Fruit fly (Drosophila melanogaster) whole organism, embryonic: ENCODE data around the gene CG14830.

ENCODE experiments used
- ATbp ChIP-seq: fragments of 200-800 bp; sonication (Bioruptor generic); optimal IDR thresholded peaks from 2 replicates; lab custom pipeline; 2017; ENCODE audit warnings: missing biosample characterization, mild to moderate bottlenecking, missing genetic modification characterization, missing genetic modification reagents
- CG10274 ChIP-seq: fragments of 200-800 bp; sonication (Bioruptor generic); optimal IDR thresholded peaks from 3 replicates; lab custom pipeline; 2017; ENCODE audit warnings: missing biosample characterization, mild to moderate bottlenecking, missing genetic modification characterization
- CG11504 ChIP-seq: fragments of 200-800 bp; sonication (Bioruptor generic); optimal IDR thresholded peaks from 3 replicates; lab custom pipeline; 2019; ENCODE audit warnings: missing biosample characterization, mild to moderate bottlenecking, missing genetic modification characterization, moderate library complexity
- CG14014 ChIP-seq: fragments of 200-800 bp; sonication (Bioruptor generic); IDR thresholded peaks from 2 replicates; pipeline ENCODE4 v1.3.6; 2022; ENCODE audit warnings: missing biosample characterization, missing genetic modification characterization
- CG15601 ChIP-seq: fragments of 200-800 bp; sonication (Bioruptor generic); optimal IDR thresholded peaks from 3 replicates; lab custom pipeline; 2019; ENCODE audit warnings: missing biosample characterization, mild to moderate bottlenecking, missing genetic modification characterization, moderate library complexity
- CG1603 ChIP-seq: fragments of 200-800 bp; sonication (Bioruptor generic); optimal IDR thresholded peaks from 2 replicates; lab custom pipeline; 2019; ENCODE audit warnings: missing biosample characterization, mild to moderate bottlenecking, missing genetic modification characterization, moderate library complexity
- CG16815 ChIP-seq: fragments of 200-800 bp; sonication (Bioruptor generic); optimal IDR thresholded peaks from 3 replicates; lab custom pipeline; 2017; ENCODE audit warnings: missing biosample characterization, mild to moderate bottlenecking, missing genetic modification characterization
- CG16863 ChIP-seq: fragments of 200-800 bp; sonication (Bioruptor generic); optimal IDR thresholded peaks from 3 replicates; lab custom pipeline; 2016; ENCODE audit warnings: missing biosample characterization, missing genetic modification characterization
- CG18599 ChIP-seq: fragments of 200-800 bp; sonication (Bioruptor generic); optimal IDR thresholded peaks from 3 replicates; lab custom pipeline; 2017; ENCODE audit warnings: missing biosample characterization, missing genetic modification characterization, mild to moderate bottlenecking, moderate library complexity, missing genetic modification reagents
- CG2129 ChIP-seq: fragments of 200-800 bp; sonication (Bioruptor generic); IDR thresholded peaks from 2 replicates; pipeline ENCODE4 v1.3.6; 2022; ENCODE audit warnings: missing biosample characterization, missing genetic modification characterization; ENCODE audit not compliant: partially characterized antibody
- CG31365 ChIP-seq: fragments of 200-800 bp; sonication (Bioruptor generic); optimal IDR thresholded peaks from 2 replicates; lab custom pipeline; 2018; ENCODE audit warnings: missing biosample characterization, mild to moderate bottlenecking, missing genetic modification characterization
- CG3847 ChIP-seq: fragments of 200-800 bp; sonication (Bioruptor generic); IDR thresholded peaks from 2 replicates; pipeline ENCODE4 v1.3.6; 2022; ENCODE audit warnings: missing biosample characterization, missing genetic modification characterization
- CG7839 ChIP-seq: fragments of 200-800 bp; sonication (Bioruptor generic); optimal IDR thresholded peaks from 3 replicates; lab custom pipeline; 2018; ENCODE audit warnings: missing biosample characterization, mild to moderate bottlenecking, missing genetic modification characterization, moderate library complexity
- CG7987 ChIP-seq: fragments of 200-800 bp; sonication (Bioruptor generic); optimal IDR thresholded peaks from 2 replicates; lab custom pipeline; 2018; ENCODE audit warnings: missing biosample characterization, mild to moderate bottlenecking, missing genetic modification characterization, moderate library complexity
- Deaf1 ChIP-seq: fragments of 200-800 bp; optimal IDR thresholded peaks from 3 replicates; lab custom pipeline; 2019; ENCODE audit warnings: missing biosample characterization, mild to moderate bottlenecking, missing genetic modification characterization, moderate library complexity
- Drgx ChIP-seq: fragments of 200-800 bp; sonication (Bioruptor generic); IDR thresholded peaks from 2 replicates; pipeline ENCODE4 v1.3.6; 2022; ENCODE audit warnings: missing biosample characterization, missing genetic modification characterization
- Ets65A ChIP-seq: fragments of 200-800 bp; sonication (Bioruptor generic); peaks from one replicate; lab custom pipeline; 2016; ENCODE audit warnings: missing biosample characterization, missing genetic modification characterization
- Fer2 ChIP-seq: fragments of 200-800 bp; sonication (Bioruptor generic); optimal IDR thresholded peaks from 2 replicates; lab custom pipeline; 2018; ENCODE audit warnings: missing biosample characterization, mild to moderate bottlenecking, missing genetic modification characterization, moderate library complexity
- Mrtf ChIP-seq: fragments of 200-800 bp; sonication (Bioruptor generic); IDR thresholded peaks from 3 replicates; pipeline ENCODE4 v1.3.6; 2022; ENCODE audit warnings: missing biosample characterization, missing genetic modification characterization
- Ptx1 ChIP-seq: fragments of 200-800 bp; sonication (Bioruptor generic); IDR thresholded peaks from 2 replicates; pipeline ENCODE4 v1.3.6; 2022; ENCODE audit warnings: missing biosample characterization, missing genetic modification characterization
- Trl ChIP-seq, 3 experiments: fragments of >200 bp in 2 of 3; fragments of 200-800 bp in 1 of 3; sonication (Bioruptor generic) in 1 of 3; optimal IDR thresholded peaks; 2 replicates in 1 of 3; 3 replicates in 2 of 3; lab custom pipeline; 2016 to 2017; ENCODE audit warnings: missing biosample characterization in 1 of 3, missing genetic modification characterization in 1 of 3
- Xbp1 ChIP-seq: fragments of 200-800 bp; sonication (Bioruptor generic); optimal IDR thresholded peaks from 3 replicates; lab custom pipeline; 2016; ENCODE audit warnings: missing biosample characterization, mild to moderate bottlenecking, missing genetic modification characterization
- btn ChIP-seq: fragments of 200-800 bp; sonication (Bioruptor generic); optimal IDR thresholded peaks from 2 replicates; lab custom pipeline; 2016; ENCODE audit warnings: missing biosample characterization, missing genetic modification characterization
- dmrt99B ChIP-seq: fragments of 200-800 bp; sonication (Bioruptor generic); optimal IDR thresholded peaks from 2 replicates; lab custom pipeline; 2018; ENCODE audit warnings: missing biosample characterization, mild to moderate bottlenecking, missing genetic modification characterization, moderate library complexity
- fd102C ChIP-seq: fragments of 200-800 bp; sonication (Bioruptor generic); optimal IDR thresholded peaks from 2 replicates; lab custom pipeline; 2018; ENCODE audit warnings: missing biosample characterization, mild to moderate bottlenecking, missing genetic modification characterization, moderate library complexity
- fd96Cb ChIP-seq: fragments of 200-800 bp; sonication (Bioruptor generic); optimal IDR thresholded peaks from 2 replicates; lab custom pipeline; 2018; ENCODE audit warnings: missing biosample characterization, mild to moderate bottlenecking, missing genetic modification characterization, moderate library complexity
- ftz-f1 ChIP-seq: fragments of 200-800 bp; sonication (Bioruptor generic); optimal IDR thresholded peaks from 2 replicates; lab custom pipeline; 2016; ENCODE audit warnings: missing biosample characterization, missing genetic modification characterization
- gem ChIP-seq: fragments of 200-800 bp; sonication (Bioruptor generic); optimal IDR thresholded peaks from 2 replicates; lab custom pipeline; 2019; ENCODE audit warnings: missing biosample characterization, mild to moderate bottlenecking, missing genetic modification characterization, moderate library complexity
- lmd ChIP-seq: fragments of 200-800 bp; sonication (Bioruptor generic); IDR thresholded peaks from 2 replicates; pipeline ENCODE4 v1.3.6; 2022; ENCODE audit warnings: missing biosample characterization, missing genetic modification characterization
- nau ChIP-seq: fragments of 200-800 bp; sonication (Bioruptor generic); optimal IDR thresholded peaks from 3 replicates; lab custom pipeline; 2017; ENCODE audit warnings: missing biosample characterization, mild to moderate bottlenecking, missing genetic modification characterization, missing genetic modification reagents
- onecut ChIP-seq: fragments of 200-800 bp; sonication (Bioruptor generic); IDR thresholded peaks from 2 replicates; pipeline ENCODE4 v1.3.6; 2022; ENCODE audit warnings: missing biosample characterization, missing genetic modification characterization
- ranshi ChIP-seq: fragments of 200-800 bp; sonication (Bioruptor generic); IDR thresholded peaks from 2 replicates; pipeline ENCODE4 v1.3.6; 2022; ENCODE audit warnings: missing biosample characterization, missing genetic modification characterization
- row ChIP-seq: fragments of 200-800 bp; sonication (Bioruptor generic); IDR thresholded peaks from 3 replicates; pipeline ENCODE4 v1.3.6; 2022; ENCODE audit warnings: missing biosample characterization, missing genetic modification characterization
- salm ChIP-seq: fragments of 200-800 bp; sonication (Bioruptor generic); optimal IDR thresholded peaks from 2 replicates; lab custom pipeline; 2018; ENCODE audit warnings: missing biosample characterization, mild to moderate bottlenecking, missing genetic modification characterization
- sens ChIP-seq: fragments of 200-800 bp; sonication (Bioruptor generic); peaks from one replicate; lab custom pipeline; 2016; ENCODE audit warnings: missing biosample characterization, missing genetic modification characterization
- seq ChIP-seq: fragments of 200-800 bp; sonication (Bioruptor generic); IDR thresholded peaks from 2 replicates; pipeline ENCODE4 v1.3.6; 2022; ENCODE audit warnings: missing biosample characterization, missing genetic modification characterization
- sim ChIP-seq: fragments of 200-800 bp; sonication (Bioruptor generic); IDR thresholded peaks from 2 replicates; pipeline ENCODE4 v1.3.6; 2022; ENCODE audit warnings: missing biosample characterization, missing genetic modification characterization
- tap ChIP-seq: fragments of 200-800 bp; optimal IDR thresholded peaks from 3 replicates; lab custom pipeline; 2019; ENCODE audit warnings: missing biosample characterization, mild to moderate bottlenecking, missing genetic modification characterization, moderate library complexity
- tgo ChIP-seq: fragments of 200-800 bp; sonication (Bioruptor generic); IDR thresholded peaks from 3 replicates; pipeline ENCODE4 v1.3.6; 2022; ENCODE audit warnings: missing biosample characterization, missing genetic modification characterization
- tio ChIP-seq: fragments of 200-800 bp; sonication (Bioruptor generic); optimal IDR thresholded peaks from 2 replicates; lab custom pipeline; 2017; ENCODE audit warnings: missing biosample characterization, missing genetic modification characterization, inconsistent platforms
- tll ChIP-seq, 2 experiments: fragments of 200-800 bp in 1 of 2; fragments of >200 bp in 1 of 2; sonication (Bioruptor generic) in 1 of 2; optimal IDR thresholded peaks; 2 replicates each; lab custom pipeline; 2017 to 2019; ENCODE audit warnings: missing biosample characterization in 2 of 2, missing genetic modification characterization in 2 of 2, mild to moderate bottlenecking in 1 of 2, moderate library complexity in 1 of 2
- trh ChIP-seq: fragments of 200-800 bp; sonication (Bioruptor generic); optimal IDR thresholded peaks from 2 replicates; lab custom pipeline; 2016; ENCODE audit warnings: missing biosample characterization, missing genetic modification characterization
- twi ChIP-seq: fragments of 200-800 bp; optimal IDR thresholded peaks from 2 replicates; lab custom pipeline; 2019; ENCODE audit warnings: missing biosample characterization, mild to moderate bottlenecking, missing genetic modification characterization, moderate library complexity
- yki ChIP-seq: fragments of >200 bp; optimal IDR thresholded peaks from 3 replicates; lab custom pipeline; 2018

Gene CG14830

dm6 chr3L:7312754-7313153 is 49.0 kb upstream of the CG14830 start, which contains the start of gene unc-13-4A (continued):
- TF ChIP-seq twi (tag; lab: Kevin White, UChicago): no peak
- no peak for TF ChIP-seq trh
- TF ChIP-seq ranshi (GFP tag; lab: Robert Waterston, UW): no peak
- peak; percentile 38 to 58 for TF ChIP-seq Trl (optimal IDR thresholded peaks at IDR 0.05; lab: Kevin White, UChicago)
- no peak for TF ChIP-seq Trl (GFP tag; optimal IDR thresholded peaks at IDR 0.05; lab: Kevin White, UChicago)
- no peak for TF ChIP-seq CG16863
- TF ChIP-seq salm (tag; lab: Kevin White, UChicago): no peak
- no peak for TF ChIP-seq CG14014
- no peak for TF ChIP-seq CG16815 (GFP tag; lab: Kevin White, UChicago)
- no peak for TF ChIP-seq Ptx1
- TF ChIP-seq tap (tag; lab: Kevin White, UChicago): no peak
- no peak for TF ChIP-seq Fer2 (tag; lab: Kevin White, UChicago)
- peak; percentile 10 for TF ChIP-seq Deaf1
- TF ChIP-seq, all 482 proteins: peak for 9

dm6 chr3L:7300660-7301059 is 36.9 kb upstream of the CG14830 start:
- TF ChIP-seq CG7839 (tag; lab: Kevin White, UChicago) (peak; percentile 1), Ets65A (GFP tag; lab: Kevin White, UChicago) (peak; percentile 90), sens (GFP tag; lab: Kevin White, UChicago) (peak; percentile 65), yki (lab: Kevin White, UChicago) (no peak), CG18599 (peak; percentile 14), row (GFP tag; lab: Robert Waterston, UW) (peak; percentile 22; the same call in 1 of the 3 replicates), fd102C (GFP tag; lab: Kevin White, UChicago) (no peak)

dm6 chr3L:7283541-7283940 is 19.8 kb upstream of the CG14830 start:
- TF ChIP-seq lmd (GFP tag; lab: Robert Waterston, UW) (peak; percentile 26; the same call in 1 of the 2 replicates), seq (GFP tag; lab: Robert Waterston, UW) (no peak), Mrtf (no peak), ftz-f1 (GFP tag; lab: Kevin White, UChicago) (no peak), CG31365 (tag; lab: Kevin White, UChicago) (no peak), CG7987 (GFP tag; lab: Kevin White, UChicago) (no peak), sens (GFP tag; lab: Kevin White, UChicago) (peak; percentile 74), sim (no peak), CG10274 (GFP tag; lab: Kevin White, UChicago) (no peak), CG2129 (GFP tag; lab: Robert Waterston, UW) (no peak), gem (tag; lab: Kevin White, UChicago) (peak; percentile 14), ATbp (GFP tag; lab: Kevin White, UChicago) (no peak), fd96Cb (no peak), Xbp1 (GFP tag; lab: Kevin White, UChicago) (no peak), CG3847 (GFP tag; lab: Robert Waterston, UW) (no peak), tll (GFP tag; optimal IDR thresholded peaks at IDR 0.05; lab: Kevin White, UChicago) (no peak), CG11504 (tag; lab: Kevin White, UChicago) (peak; percentile 7), dmrt99B (tag; lab: Kevin White, UChicago) (peak; percentile 20), CG1603 (tag; lab: Kevin White, UChicago) (no peak), CG15601 (tag; lab: Kevin White, UChicago) (no peak), onecut (no peak), Drgx (GFP tag; lab: Robert Waterston, UW) (peak; percentile 32; the same call in 1 of the 2 replicates), btn (GFP tag; lab: Kevin White, UChicago) (no peak), tio (no peak), nau (no peak), tgo (GFP tag; lab: Robert Waterston, UW) (peak; percentile 16; the same call in 1 of the 3 replicates)
